Worm (Caenorhabditis elegans) whole organism, dauer: ENCODE data around the gene col-155.

Source experiments
- unc-62 ChIP-seq: sonication (generic microtip); optimal IDR thresholded peaks from 2 replicates; lab custom pipeline; 2017; ENCODE audit warnings: missing biosample characterization, missing genetic modification reagents, missing genetic modification characterization

Gene col-155

ce11 chrV:11351263-11351662, 38.4 kb downstream of the col-155 start:
- no peak for TF ChIP-seq unc-62 (GFP tag; lab: Kevin White, UChicago)

- no peak for TF ChIP-seq unc-62 (GFP tag; lab: Kevin White, UChicago)
Measured at ce11 chrV:11346912-11347311, 42.8 kb downstream of the col-155 start, which contains the start of gene grl-7. Gene grl-7, minus strand, starts transcription at chrV:11347012.

ce11 chrV:11344816-11345336, 44.8 kb downstream of the col-155 start:
- TF ChIP-seq unc-62 (GFP tag; lab: Kevin White, UChicago): no peak

ce11 chrV:11344112-11344511, 45.6 kb downstream of the col-155 start:
- TF ChIP-seq unc-62 (GFP tag; lab: Kevin White, UChicago): no peak

- no peak for TF ChIP-seq unc-62 (GFP tag; lab: Kevin White, UChicago)
Measured at ce11 chrV:11341913-11342312, 47.8 kb downstream of the col-155 start, which contains the start of gene T02E9.5. Gene T02E9.5, plus strand, starts transcription at chrV:11342233.

ce11 chrV:11341130-11341675, 48.5 kb downstream of the col-155 start:
- no peak for TF ChIP-seq unc-62 (GFP tag; lab: Kevin White, UChicago)
